Worm (Caenorhabditis elegans): ENCODE results near the gene K10C2.14.

- TF ChIP-seq unc-98 (GFP tag; IDR thresholded peaks at IDR 0.05) (no peak), elt-2 (tag; optimal IDR thresholded peaks at IDR 0.05) (no peak), ces-1 (GFP tag; optimal IDR thresholded peaks at IDR 0.05) (no peak)
Observed at ce11 chrX:6443373-6443772, 3.0 kb upstream of the K10C2.14 start, which contains the start of gene K10C2.7.
